Fruit fly (Drosophila melanogaster) whole organism, embryonic: ENCODE data around the gene dyw.

Experiments used
- Asciz ChIP-seq: fragments of 200-800 bp; sonication (Bioruptor generic); optimal IDR thresholded peaks from 2 replicates; lab custom pipeline; 2017; ENCODE audit warnings: missing biosample characterization, mild to moderate bottlenecking, missing genetic modification characterization, missing genetic modification reagents
- Atf6 ChIP-seq: fragments of 200-800 bp; sonication (Bioruptor generic); IDR thresholded peaks from 2 replicates; pipeline ENCODE4 v1.3.6; 2022; ENCODE audit warnings: missing biosample characterization, missing genetic modification characterization
- CG10209 ChIP-seq: fragments of 200-800 bp; sonication (Bioruptor generic); optimal IDR thresholded peaks from 3 replicates; lab custom pipeline; 2017; ENCODE audit warnings: missing biosample characterization, mild to moderate bottlenecking, missing genetic modification characterization, missing genetic modification reagents
- CG1024 ChIP-seq: fragments of 200-800 bp; sonication (Bioruptor generic); IDR thresholded peaks from 2 replicates; pipeline ENCODE4 v1.3.6; 2022; ENCODE audit warnings: missing biosample characterization, missing genetic modification characterization
- CG10565 ChIP-seq: fragments of 200-800 bp; sonication (Bioruptor generic); optimal IDR thresholded peaks from 3 replicates; lab custom pipeline; 2016; ENCODE audit warnings: missing biosample characterization, mild to moderate bottlenecking, missing genetic modification characterization
- CG1233 ChIP-seq: fragments of 200-800 bp; sonication (Bioruptor generic); optimal IDR thresholded peaks from 4 replicates; lab custom pipeline; 2018; ENCODE audit warnings: missing biosample characterization, mild to moderate bottlenecking, missing genetic modification characterization
- CG15073 ChIP-seq: fragments of 200-800 bp; sonication (Bioruptor generic); optimal IDR thresholded peaks from 2 replicates; lab custom pipeline; 2016; ENCODE audit warnings: missing biosample characterization, missing genetic modification characterization
- CG15696 ChIP-seq: fragments of 200-800 bp; sonication (Bioruptor generic); optimal IDR thresholded peaks from 2 replicates; lab custom pipeline; 2019; ENCODE audit warnings: missing biosample characterization, mild to moderate bottlenecking, missing genetic modification characterization, moderate library complexity
- CG2678 ChIP-seq: fragments of 200-800 bp; sonication (Bioruptor generic); optimal IDR thresholded peaks from 3 replicates; lab custom pipeline; 2019; ENCODE audit warnings: missing biosample characterization, mild to moderate bottlenecking, missing genetic modification characterization, moderate library complexity
- CG2875 ChIP-seq: fragments of 200-800 bp; sonication (Bioruptor generic); optimal IDR thresholded peaks from 2 replicates; lab custom pipeline; 2017; ENCODE audit warnings: missing biosample characterization, mild to moderate bottlenecking, missing genetic modification characterization, missing genetic modification reagents
- CG32532 ChIP-seq: fragments of 200-800 bp; sonication (Bioruptor generic); IDR thresholded peaks from 2 replicates; pipeline ENCODE4 v1.3.6; 2022; ENCODE audit warnings: missing biosample characterization, missing genetic modification characterization
- CG3847 ChIP-seq: fragments of 200-800 bp; sonication (Bioruptor generic); IDR thresholded peaks from 2 replicates; pipeline ENCODE4 v1.3.6; 2022; ENCODE audit warnings: missing biosample characterization, missing genetic modification characterization
- CG4328 ChIP-seq: fragments of 200-800 bp; sonication (Bioruptor generic); optimal IDR thresholded peaks from 3 replicates; lab custom pipeline; 2017; ENCODE audit warnings: missing biosample characterization, missing genetic modification reagents, missing genetic modification characterization
- CG8089 ChIP-seq: fragments of 200-800 bp; sonication (Bioruptor generic); optimal IDR thresholded peaks from 3 replicates; lab custom pipeline; 2016; ENCODE audit warnings: missing biosample characterization, missing genetic modification characterization
- CG9727 ChIP-seq: fragments of 200-800 bp; sonication (Bioruptor generic); optimal IDR thresholded peaks from 3 replicates; lab custom pipeline; 2017; ENCODE audit warnings: missing biosample characterization, mild to moderate bottlenecking, missing genetic modification characterization
- H2.0 ChIP-seq: fragments of 200-800 bp; sonication (Bioruptor generic); IDR thresholded peaks from 2 replicates; pipeline ENCODE4 v1.3.6; 2022; ENCODE audit warnings: missing biosample characterization, missing genetic modification characterization
- HLH4C ChIP-seq: fragments of 200-800 bp; sonication (Bioruptor generic); IDR thresholded peaks from 3 replicates; pipeline ENCODE4 v1.3.6; 2022; ENCODE audit warnings: missing biosample characterization, missing genetic modification characterization; ENCODE audit not compliant: partially characterized antibody
- HmgD ChIP-seq: fragments of 200-800 bp; sonication (Bioruptor generic); optimal IDR thresholded peaks from 3 replicates; lab custom pipeline; 2016; ENCODE audit warnings: missing biosample characterization, missing genetic modification characterization
- MESR4 ChIP-seq: fragments of 200-800 bp; sonication (Bioruptor generic); optimal IDR thresholded peaks from 2 replicates; lab custom pipeline; 2018; ENCODE audit warnings: missing biosample characterization, mild to moderate bottlenecking, missing genetic modification characterization, moderate library complexity
- Ptx1 ChIP-seq: fragments of 200-800 bp; sonication (Bioruptor generic); IDR thresholded peaks from 2 replicates; pipeline ENCODE4 v1.3.6; 2022; ENCODE audit warnings: missing biosample characterization, missing genetic modification characterization
- Rx ChIP-seq: fragments of 200-800 bp; sonication (Bioruptor generic); IDR thresholded peaks from 2 replicates; pipeline ENCODE4 v1.3.6; 2022; ENCODE audit warnings: missing biosample characterization, missing genetic modification characterization
- Scr ChIP-seq: fragments of 200-800 bp; sonication (Bioruptor generic); IDR thresholded peaks from 2 replicates; pipeline ENCODE4 v1.3.6; 2022; ENCODE audit warnings: missing biosample characterization, missing genetic modification characterization; ENCODE audit not compliant: partially characterized antibody
- Usf ChIP-seq: fragments of 200-800 bp; sonication (Bioruptor generic); optimal IDR thresholded peaks from 2 replicates; lab custom pipeline; 2017; ENCODE audit warnings: missing genotype, missing biosample characterization, missing genetic modification characterization
- abd-A ChIP-seq: fragments of 200-800 bp; sonication (Bioruptor generic); optimal IDR thresholded peaks from 3 replicates; lab custom pipeline; 2019; ENCODE audit warnings: missing biosample characterization, mild to moderate bottlenecking, missing genetic modification characterization, moderate library complexity
- ac ChIP-seq: fragments of 200-800 bp; sonication (Bioruptor generic); optimal IDR thresholded peaks from 3 replicates; lab custom pipeline; 2017; ENCODE audit warnings: missing biosample characterization, mild to moderate bottlenecking, missing genetic modification characterization
- ap ChIP-seq: fragments of 200-800 bp; sonication (Bioruptor generic); IDR thresholded peaks from 2 replicates; pipeline ENCODE4 v1.3.6; 2022; ENCODE audit warnings: missing biosample characterization, missing genetic modification characterization
- ato ChIP-seq: fragments of 200-800 bp; sonication (Bioruptor generic); IDR thresholded peaks from 2 replicates; pipeline ENCODE4 v1.3.6; 2022; ENCODE audit warnings: missing biosample characterization, missing genetic modification characterization; ENCODE audit not compliant: partially characterized antibody
- br ChIP-seq: fragments of >200 bp; optimal IDR thresholded peaks from 2 replicates; lab custom pipeline; 2017
- btn ChIP-seq: fragments of 200-800 bp; sonication (Bioruptor generic); optimal IDR thresholded peaks from 2 replicates; lab custom pipeline; 2016; ENCODE audit warnings: missing biosample characterization, missing genetic modification characterization
- cato ChIP-seq: fragments of 200-800 bp; sonication (Bioruptor generic); optimal IDR thresholded peaks from 2 replicates; lab custom pipeline; 2016; ENCODE audit warnings: missing biosample characterization, missing genetic modification characterization, borderline replicate concordance
- corto ChIP-seq: fragments of 200-800 bp; sonication (Bioruptor generic); optimal IDR thresholded peaks from 2 replicates; lab custom pipeline; 2016; ENCODE audit warnings: missing biosample characterization, mild to moderate bottlenecking, missing genetic modification characterization, moderate library complexity
- crol ChIP-seq: fragments of 200-800 bp; sonication (Bioruptor generic); IDR thresholded peaks from 2 replicates; pipeline ENCODE4 v1.3.6; 2022; ENCODE audit warnings: missing biosample characterization, missing genetic modification characterization
- danr ChIP-seq: fragments of 200-800 bp; sonication (Bioruptor generic); IDR thresholded peaks from 2 replicates; pipeline ENCODE4 v1.3.6; 2022; ENCODE audit warnings: missing biosample characterization, missing genetic modification characterization
- exex ChIP-seq: fragments of 200-800 bp; sonication (Bioruptor generic); optimal IDR thresholded peaks from 4 replicates; lab custom pipeline; 2018; ENCODE audit warnings: missing biosample characterization, mild to moderate bottlenecking, missing genetic modification characterization, moderate library complexity
- gsb-n ChIP-seq: fragments of 200-800 bp; sonication (Bioruptor generic); optimal IDR thresholded peaks from 3 replicates; lab custom pipeline; 2018; ENCODE audit warnings: missing biosample characterization, mild to moderate bottlenecking, missing genetic modification characterization
- hkb ChIP-seq, 2 experiments: fragments of 200-800 bp in 1 of 2; fragments of >200 bp in 1 of 2; sonication (Bioruptor generic) in 1 of 2; IDR thresholded peaks in 1 of 2; optimal IDR thresholded peaks in 1 of 2; 2 replicates each; pipeline versions ENCODE4 v1.3.6 to Lab custom; 2017 to 2022; ENCODE audit warnings: missing biosample characterization in 1 of 2, missing genetic modification characterization in 1 of 2
- lilli ChIP-seq: fragments of 200-800 bp; sonication (Bioruptor generic); optimal IDR thresholded peaks from 3 replicates; lab custom pipeline; 2016; ENCODE audit warnings: missing biosample characterization, missing genetic modification characterization
- lov ChIP-seq, 2 experiments: fragments of 200-800 bp in 1 of 2; fragments of >200 bp in 1 of 2; sonication (Bioruptor generic) in 1 of 2; IDR thresholded peaks in 1 of 2; optimal IDR thresholded peaks in 1 of 2; 2 replicates in 1 of 2; 3 replicates in 1 of 2; pipeline versions ENCODE4 v1.3.6 to Lab custom; 2017 to 2022; ENCODE audit warnings: missing biosample characterization in 1 of 2, missing genetic modification characterization in 1 of 2
- mirr ChIP-seq: fragments of 200-800 bp; sonication (Bioruptor generic); optimal IDR thresholded peaks from 3 replicates; lab custom pipeline; 2018; ENCODE audit warnings: missing biosample characterization, mild to moderate bottlenecking, missing genetic modification characterization
- nom ChIP-seq: fragments of 200-800 bp; sonication (Bioruptor generic); optimal IDR thresholded peaks from 2 replicates; lab custom pipeline; 2017; ENCODE audit warnings: missing biosample characterization, missing genetic modification characterization, mild to moderate bottlenecking, moderate library complexity, missing genetic modification reagents
- pnt ChIP-seq: fragments of 200-800 bp; sonication (Bioruptor generic); optimal IDR thresholded peaks from 3 replicates; lab custom pipeline; 2016; ENCODE audit warnings: missing biosample characterization, missing genetic modification characterization
- rib ChIP-seq: fragments of 200-800 bp; sonication (Bioruptor generic); IDR thresholded peaks from 2 replicates; pipeline ENCODE4 v1.3.6; 2022; ENCODE audit warnings: missing biosample characterization, missing genetic modification characterization
- row ChIP-seq: fragments of 200-800 bp; sonication (Bioruptor generic); IDR thresholded peaks from 3 replicates; pipeline ENCODE4 v1.3.6; 2022; ENCODE audit warnings: missing biosample characterization, missing genetic modification characterization
- sens ChIP-seq: fragments of 200-800 bp; sonication (Bioruptor generic); peaks from one replicate; lab custom pipeline; 2016; ENCODE audit warnings: missing biosample characterization, missing genetic modification characterization
- shn ChIP-seq: fragments of 200-800 bp; sonication (Bioruptor generic); optimal IDR thresholded peaks from 3 replicates; lab custom pipeline; 2016; ENCODE audit warnings: missing biosample characterization, missing genetic modification characterization
- slou ChIP-seq: fragments of 200-800 bp; sonication (Bioruptor generic); optimal IDR thresholded peaks from 3 replicates; lab custom pipeline; 2016; ENCODE audit warnings: missing biosample characterization, missing genetic modification characterization
- sob ChIP-seq: fragments of 200-800 bp; sonication (Bioruptor generic); IDR thresholded peaks from 2 replicates; pipeline ENCODE4 v1.3.6; 2022; ENCODE audit warnings: missing biosample characterization, missing genetic modification characterization
- stwl ChIP-seq: fragments of 200-800 bp; sonication (Bioruptor generic); optimal IDR thresholded peaks from 3 replicates; lab custom pipeline; 2018; ENCODE audit warnings: missing biosample characterization, mild to moderate bottlenecking, missing genetic modification characterization, moderate library complexity
- tna ChIP-seq: fragments of 200-800 bp; sonication (Bioruptor generic); IDR thresholded peaks from 2 replicates; pipeline ENCODE4 v1.3.6; 2022; ENCODE audit warnings: missing biosample characterization, missing genetic modification characterization; ENCODE audit not compliant: partially characterized antibody
- zfh2 ChIP-seq: fragments of 200-800 bp; sonication (Bioruptor generic); optimal IDR thresholded peaks from 2 replicates; lab custom pipeline; 2016; ENCODE audit warnings: missing biosample characterization, missing genetic modification characterization

Gene dyw

dm6 chrX:2732127-2732526 is 38.4 kb upstream of the dyw start, which contains the start of the genes ttm50 and CG2712 (continued):
- peak; percentile 31 for TF ChIP-seq CG4328 (GFP tag; lab: Kevin White, UChicago)
- TF ChIP-seq crol (GFP tag; lab: Robert Waterston, UW), result no peak
- TF ChIP-seq H2.0 (GFP tag; lab: Robert Waterston, UW), result no peak
- TF ChIP-seq Ptx1 (GFP tag; lab: Robert Waterston, UW), result peak; percentile 71
- TF ChIP-seq row (GFP tag; lab: Robert Waterston, UW), result peak; percentile 93
- TF ChIP-seq lov (optimal IDR thresholded peaks at IDR 0.05; lab: Kevin White, UChicago), result no peak
- no peak for TF ChIP-seq lov (GFP tag; IDR thresholded peaks at IDR 0.05; lab: Robert Waterston, UW)
- no peak for TF ChIP-seq CG10209 (GFP tag; lab: Kevin White, UChicago)
- no peak for TF ChIP-seq CG2678 (tag; lab: Kevin White, UChicago)
- TF ChIP-seq Usf, result peak; percentile 47
- TF ChIP-seq mirr, result peak; percentile 12
- TF ChIP-seq btn (GFP tag; lab: Kevin White, UChicago), result no peak
- peak; percentile 54; the same call in 1 of the 2 replicates for TF ChIP-seq CG32532
- TF ChIP-seq sob (GFP tag; lab: Robert Waterston, UW), result peak; percentile 58; the same call in 1 of the 2 replicates
- TF ChIP-seq danr, result 0 out of 2 replicates have a peak, but pooled peaks have one; percentile 47
- peak; percentile 33 for TF ChIP-seq zfh2 (GFP tag; lab: Kevin White, UChicago)
- no peak for TF ChIP-seq CG15073 (GFP tag; lab: Kevin White, UChicago)
- no peak for TF ChIP-seq Atf6 (GFP tag; lab: Robert Waterston, UW)
- peak; percentile 57 for TF ChIP-seq CG3847
- TF ChIP-seq exex (tag; lab: Kevin White, UChicago), result no peak
- TF ChIP-seq CG8089 (GFP tag; lab: Kevin White, UChicago), result no peak
- TF ChIP-seq CG15696 (tag; lab: Kevin White, UChicago), result peak; percentile 59
- peak; percentile 57 for TF ChIP-seq lilli
- TF ChIP-seq CG2875 (GFP tag; lab: Kevin White, UChicago), result no peak
- TF ChIP-seq rib (GFP tag; lab: Robert Waterston, UW), result no peak
- TF ChIP-seq stwl, result peak; percentile 14
- TF ChIP-seq nom (GFP tag; lab: Kevin White, UChicago), result peak; percentile 34
- TF ChIP-seq ap (GFP tag; lab: Robert Waterston, UW), result no peak
- TF ChIP-seq Scr (GFP tag; lab: Robert Waterston, UW), result peak; percentile 42; the same call in 1 of the 2 replicates
- TF ChIP-seq corto (GFP tag; lab: Kevin White, UChicago), result no peak
- no peak for TF ChIP-seq br (lab: Kevin White, UChicago)
- TF ChIP-seq pnt, result no peak
- no peak for TF ChIP-seq abd-A (tag; lab: Kevin White, UChicago)
- no peak for TF ChIP-seq ac (GFP tag; lab: Kevin White, UChicago)
- TF ChIP-seq HmgD (GFP tag; lab: Kevin White, UChicago), result no peak
- no peak for TF ChIP-seq CG10565 (GFP tag; lab: Kevin White, UChicago)
- no peak for TF ChIP-seq MESR4 (GFP tag; lab: Kevin White, UChicago)
- TF ChIP-seq CG1024 (GFP tag; lab: Robert Waterston, UW), result no peak
- no peak for TF ChIP-seq hkb (optimal IDR thresholded peaks at IDR 0.05; lab: Kevin White, UChicago)
- no peak for TF ChIP-seq hkb (GFP tag; IDR thresholded peaks at IDR 0.05; lab: Robert Waterston, UW)
- 0 out of 2 replicates have a peak, but pooled peaks have one; percentile 20 for TF ChIP-seq Rx (GFP tag; lab: Robert Waterston, UW)
- no peak for TF ChIP-seq gsb-n (tag; lab: Kevin White, UChicago)
- TF ChIP-seq Asciz, result no peak
- TF ChIP-seq cato (GFP tag; lab: Kevin White, UChicago), result peak; percentile 45
- no peak for TF ChIP-seq slou
- no peak for TF ChIP-seq tna (GFP tag; lab: Robert Waterston, UW)
- no peak for TF ChIP-seq sens (GFP tag; lab: Kevin White, UChicago)
- no peak for TF ChIP-seq shn
- no peak for TF ChIP-seq ato
- TF ChIP-seq CG9727 (GFP tag; lab: Kevin White, UChicago), result peak; percentile 70
- no peak for TF ChIP-seq HLH4C
- TF ChIP-seq CG1233 (GFP tag; lab: Kevin White, UChicago), result no peak
